Fruit fly (Drosophila melanogaster): ENCODE measurements around the gene Ork1.

Ork1 gene

DNA sequence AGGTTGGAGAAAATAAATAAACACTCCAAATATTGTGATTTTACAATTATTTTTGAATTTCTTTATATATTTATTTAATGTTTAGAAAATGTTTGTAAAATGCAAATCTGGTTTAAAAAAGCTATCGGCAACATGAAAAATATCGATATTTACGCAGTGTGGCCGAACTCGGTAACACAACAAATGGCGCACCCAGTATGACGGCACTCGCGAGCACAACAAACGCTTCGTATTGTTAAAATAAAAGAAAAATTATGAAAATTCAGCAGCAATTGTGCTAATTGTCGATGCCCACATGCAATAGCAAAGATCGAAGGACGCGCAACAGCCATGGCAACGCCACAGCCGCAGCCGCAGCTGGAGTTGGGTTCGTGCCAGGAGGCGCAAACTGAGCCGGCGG lies 42.5 kb downstream of the Ork1 start, which contains the start of gene CG2202 (continued):
- TF ChIP-seq CG17912 (GFP tag; optimal IDR thresholded peaks at IDR 0.05) = no peak
- TF ChIP-seq ranshi (GFP tag; IDR thresholded peaks at IDR 0.05) = no peak
- no peak for TF ChIP-seq wek (GFP tag; optimal IDR thresholded peaks at IDR 0.05)
- peak; percentile 71 for TF ChIP-seq Dref (GFP tag; IDR thresholded peaks at IDR 0.05)
- TF ChIP-seq zen2 (GFP tag; IDR thresholded peaks at IDR 0.05; ENCODE audit: partially characterized antibody) = peak; percentile 51; the same call in 1 of the 3 replicates
- TF ChIP-seq sr (GFP tag; IDR thresholded peaks at IDR 0.05) = no peak
- TF ChIP-seq Pdp1 (GFP tag; optimal IDR thresholded peaks at IDR 0.05) = no peak
- 0 out of 3 replicates have a peak, but pooled peaks have one; percentile 51 for TF ChIP-seq Doc3 (GFP tag; IDR thresholded peaks at IDR 0.05; ENCODE audit: partially characterized antibody)
- TF ChIP-seq Hr51 (GFP tag; optimal IDR thresholded peaks at IDR 0.05) = no peak
- no peak for TF ChIP-seq disco-r (GFP tag; optimal IDR thresholded peaks at IDR 0.05)
- TF ChIP-seq CG10462 (GFP tag; optimal IDR thresholded peaks at IDR 0.05) = no peak
- no peak for TF ChIP-seq Drgx (GFP tag; IDR thresholded peaks at IDR 0.05)
- no peak for TF ChIP-seq CG9215 (GFP tag; IDR thresholded peaks at IDR 0.05)
- no peak for TF ChIP-seq ssp (GFP tag; IDR thresholded peaks at IDR 0.05)
- TF ChIP-seq Sry-β (GFP tag; optimal IDR thresholded peaks at IDR 0.05) = peak; percentile 3
- TF ChIP-seq H15 (GFP tag; IDR thresholded peaks at IDR 0.05) = no peak
- no peak for TF ChIP-seq Sox100B (GFP tag; optimal IDR thresholded peaks at IDR 0.05)
- TF ChIP-seq tll (GFP tag; optimal IDR thresholded peaks at IDR 0.05) = no peak
- no peak for TF ChIP-seq CG6765 (GFP tag; optimal IDR thresholded peaks at IDR 0.05)
- peak; percentile 30 for TF ChIP-seq CG15601 (tag; optimal IDR thresholded peaks at IDR 0.05)
- no peak for TF ChIP-seq CG12155 (GFP tag; optimal IDR thresholded peaks at IDR 0.05)
- no peak for TF ChIP-seq cas (GFP tag; IDR thresholded peaks at IDR 0.05)
- peak; percentile 10 for TF ChIP-seq CTCF (GFP tag; optimal IDR thresholded peaks at IDR 0.05)
- TF ChIP-seq CG13624 (GFP tag; optimal IDR thresholded peaks at IDR 0.05) = no peak
- no peak for TF ChIP-seq CG2678 (tag; optimal IDR thresholded peaks at IDR 0.05)
- TF ChIP-seq NfI (GFP tag; optimal IDR thresholded peaks at IDR 0.05) = no peak
- TF ChIP-seq CG33557 (GFP tag; optimal IDR thresholded peaks at IDR 0.05) = no peak
- no peak for TF ChIP-seq CG12104 (GFP tag; optimal IDR thresholded peaks at IDR 0.05)
- TF ChIP-seq CG42726 (GFP tag; IDR thresholded peaks at IDR 0.05; ENCODE audit: partially characterized antibody) = peak; percentile 18; the same call in 1 of the 2 replicates
- no peak for TF ChIP-seq vvl (GFP tag; IDR thresholded peaks at IDR 0.05)
- no peak for TF ChIP-seq CG6813 (GFP tag; optimal IDR thresholded peaks at IDR 0.05)
- no peak for TF ChIP-seq gro (GFP tag; optimal IDR thresholded peaks at IDR 0.05)
- peak; percentile 30 for TF ChIP-seq CG8924 (tag; optimal IDR thresholded peaks at IDR 0.05)
- TF ChIP-seq CG9727 (GFP tag; optimal IDR thresholded peaks at IDR 0.05) = no peak
- TF ChIP-seq Six4 (GFP tag; optimal IDR thresholded peaks at IDR 0.05) = no peak
- TF ChIP-seq NFAT (GFP tag; IDR thresholded peaks at IDR 0.05) = no peak
- no peak for TF ChIP-seq C15 (GFP tag; IDR thresholded peaks at IDR 0.05)
- no peak for TF ChIP-seq psq (GFP tag; optimal IDR thresholded peaks at IDR 0.05)
- TF ChIP-seq Mrtf (GFP tag; IDR thresholded peaks at IDR 0.05) = no peak
- TF ChIP-seq bbx (GFP tag; IDR thresholded peaks at IDR 0.05; ENCODE audit: partially characterized antibody) = peak; percentile 61
- no peak for TF ChIP-seq fd96Cb (tag; optimal IDR thresholded peaks at IDR 0.05)
- no peak for TF ChIP-seq pfk (GFP tag; optimal IDR thresholded peaks at IDR 0.05)
- TF ChIP-seq CG32767 (GFP tag; IDR thresholded peaks at IDR 0.05) = no peak
- TF ChIP-seq Ets97D (GFP tag; optimal IDR thresholded peaks at IDR 0.05) = peak; percentile 16
- no peak for TF ChIP-seq sob (GFP tag; IDR thresholded peaks at IDR 0.05)
- TF ChIP-seq CG10543 (GFP tag; optimal IDR thresholded peaks at IDR 0.05) = no peak
- no peak for TF ChIP-seq CG12219 (GFP tag; optimal IDR thresholded peaks at IDR 0.05)
- no peak for TF ChIP-seq ara (GFP tag; IDR thresholded peaks at IDR 0.05)
- TF ChIP-seq CG13894 (tag; optimal IDR thresholded peaks at IDR 0.05) = no peak
- TF ChIP-seq sima (GFP tag; optimal IDR thresholded peaks at IDR 0.05) = no peak
- TF ChIP-seq CG9797 (GFP tag; optimal IDR thresholded peaks at IDR 0.05) = peak; percentile 65
- no peak for TF ChIP-seq rib (GFP tag; IDR thresholded peaks at IDR 0.05)

Data from whole organism, embryonic.